Fruit fly (Drosophila melanogaster) whole organism, embryonic: ENCODE results near the gene NimC3.

Experiments used
- Atf3 ChIP-seq: fragments of 200-800 bp; sonication (Bioruptor generic); optimal IDR thresholded peaks from 3 replicates; lab custom pipeline; 2016; ENCODE audit warnings: missing biosample characterization, missing genetic modification characterization
- CG10431 ChIP-seq: fragments of 200-800 bp; sonication (Bioruptor generic); optimal IDR thresholded peaks from 3 replicates; lab custom pipeline; 2018; ENCODE audit warnings: missing biosample characterization, mild to moderate bottlenecking, missing genetic modification characterization
- CG12659 ChIP-seq: fragments of 200-800 bp; sonication (Bioruptor generic); optimal IDR thresholded peaks from 3 replicates; lab custom pipeline; 2017; ENCODE audit warnings: mild to moderate bottlenecking, missing biosample characterization, missing genetic modification reagents, missing genetic modification characterization
- CG13287 ChIP-seq: fragments of 200-800 bp; sonication (Bioruptor generic); IDR thresholded peaks from 2 replicates; pipeline ENCODE4 v1.3.6; 2022; ENCODE audit warnings: missing biosample characterization, missing genetic modification characterization; ENCODE audit not compliant: partially characterized antibody
- CG18619 ChIP-seq: fragments of 200-800 bp; sonication (Bioruptor generic); optimal IDR thresholded peaks from 3 replicates; lab custom pipeline; 2017; ENCODE audit warnings: missing biosample characterization, mild to moderate bottlenecking, missing genetic modification characterization
- CG2129 ChIP-seq: fragments of 200-800 bp; sonication (Bioruptor generic); IDR thresholded peaks from 2 replicates; pipeline ENCODE4 v1.3.6; 2022; ENCODE audit warnings: missing biosample characterization, missing genetic modification characterization; ENCODE audit not compliant: partially characterized antibody
- CG32767 ChIP-seq: fragments of 200-800 bp; sonication (Bioruptor generic); IDR thresholded peaks from 2 replicates; pipeline ENCODE4 v1.3.6; 2022; ENCODE audit warnings: missing biosample characterization, missing genetic modification characterization
- CG4360 ChIP-seq: fragments of 200-800 bp; sonication (Bioruptor generic); IDR thresholded peaks from 2 replicates; pipeline ENCODE4 v1.3.6; 2022; ENCODE audit warnings: missing biosample characterization, missing genetic modification characterization
- CG6689 ChIP-seq: fragments of 200-800 bp; sonication (Bioruptor generic); IDR thresholded peaks from 2 replicates; pipeline ENCODE4 v1.3.6; 2022; ENCODE audit warnings: missing biosample characterization, missing genetic modification characterization
- CG6765 ChIP-seq: fragments of 200-800 bp; sonication (Bioruptor generic); optimal IDR thresholded peaks from 3 replicates; lab custom pipeline; 2017; ENCODE audit warnings: missing biosample characterization, mild to moderate bottlenecking, missing genetic modification characterization
- Dfd ChIP-seq, 2 experiments: fragments of >200 bp; optimal IDR thresholded peaks; 2 replicates each; lab custom pipeline; 2017; ENCODE audit warnings: missing biosample characterization in 2 of 2, missing genetic modification characterization in 2 of 2
- Doc2 ChIP-seq: fragments of 200-800 bp; sonication (Bioruptor generic); IDR thresholded peaks from 2 replicates; pipeline ENCODE4 v1.3.6; 2022; ENCODE audit warnings: missing biosample characterization, missing genetic modification characterization
- Fer2 ChIP-seq: fragments of 200-800 bp; sonication (Bioruptor generic); optimal IDR thresholded peaks from 2 replicates; lab custom pipeline; 2018; ENCODE audit warnings: missing biosample characterization, mild to moderate bottlenecking, missing genetic modification characterization, moderate library complexity
- Fer3 ChIP-seq: fragments of 200-800 bp; sonication (Bioruptor generic); optimal IDR thresholded peaks from 2 replicates; lab custom pipeline; 2018; ENCODE audit warnings: missing biosample characterization, mild to moderate bottlenecking, missing genetic modification characterization, moderate library complexity
- H15 ChIP-seq: fragments of 200-800 bp; sonication (Bioruptor generic); IDR thresholded peaks from 3 replicates; pipeline ENCODE4 v1.3.6; 2022; ENCODE audit warnings: missing biosample characterization, missing genetic modification characterization
- HLHmδ ChIP-seq: fragments of 200-800 bp; sonication (Bioruptor generic); optimal IDR thresholded peaks from 2 replicates; lab custom pipeline; 2018; ENCODE audit warnings: missing biosample characterization, mild to moderate bottlenecking, missing genetic modification characterization, moderate library complexity
- Hey ChIP-seq: fragments of 200-800 bp; sonication (Bioruptor generic); optimal IDR thresholded peaks from 3 replicates; lab custom pipeline; 2018; ENCODE audit warnings: missing biosample characterization, mild to moderate bottlenecking, missing genetic modification characterization
- Hmx ChIP-seq: fragments of 200-800 bp; sonication (Bioruptor generic); optimal IDR thresholded peaks from 2 replicates; lab custom pipeline; 2016; ENCODE audit warnings: missing biosample characterization, missing genetic modification characterization
- Hr51 ChIP-seq, 2 experiments: fragments of 200-800 bp; sonication (Bioruptor generic); optimal IDR thresholded peaks; 2 replicates in 1 of 2; 3 replicates in 1 of 2; lab custom pipeline; 2016 to 2018; ENCODE audit warnings: missing biosample characterization in 2 of 2, missing genetic modification characterization in 2 of 2, mild to moderate bottlenecking in 1 of 2, moderate library complexity in 1 of 2
- Meics ChIP-seq: fragments of 200-800 bp; sonication (Bioruptor generic); optimal IDR thresholded peaks from 2 replicates; lab custom pipeline; 2017; ENCODE audit warnings: missing biosample characterization, mild to moderate bottlenecking, missing genetic modification characterization
- Neu2 ChIP-seq: fragments of 200-800 bp; sonication (Bioruptor generic); optimal IDR thresholded peaks from 3 replicates; lab custom pipeline; 2016; ENCODE audit warnings: missing biosample characterization, missing genetic modification characterization, borderline replicate concordance
- NfI ChIP-seq: fragments of 200-800 bp; sonication (Bioruptor generic); optimal IDR thresholded peaks from 3 replicates; lab custom pipeline; 2018; ENCODE audit warnings: missing biosample characterization, mild to moderate bottlenecking, missing genetic modification characterization, moderate library complexity
- Oaz ChIP-seq: fragments of 200-800 bp; sonication (Bioruptor generic); IDR thresholded peaks from 2 replicates; pipeline ENCODE4 v1.3.6; 2022; ENCODE audit warnings: missing biosample characterization, missing genetic modification characterization
- Pdp1 ChIP-seq, 2 experiments: fragments of 200-800 bp; sonication (Bioruptor generic); optimal IDR thresholded peaks; 3 replicates each; lab custom pipeline; 2016; ENCODE audit warnings: missing biosample characterization in 2 of 2, missing genetic modification characterization in 2 of 2, mild to moderate bottlenecking in 1 of 2, moderate library complexity in 1 of 2
- Sox102F ChIP-seq: fragments of 200-800 bp; sonication (Bioruptor generic); optimal IDR thresholded peaks from 2 replicates; lab custom pipeline; 2018; ENCODE audit warnings: missing biosample characterization, mild to moderate bottlenecking, missing genetic modification characterization, moderate library complexity
- cg ChIP-seq: fragments of 200-800 bp; sonication (Bioruptor generic); optimal IDR thresholded peaks from 3 replicates; lab custom pipeline; 2019; ENCODE audit warnings: missing biosample characterization, mild to moderate bottlenecking, missing genetic modification characterization, moderate library complexity
- chinmo ChIP-seq: fragments of 200-800 bp; sonication (Bioruptor generic); IDR thresholded peaks from 4 replicates; pipeline ENCODE4 v1.3.6; 2022; ENCODE audit warnings: missing biosample characterization, missing genetic modification characterization; ENCODE audit not compliant: partially characterized antibody
- ci ChIP-seq: fragments of 200-800 bp; sonication (Bioruptor generic); IDR thresholded peaks from 3 replicates; pipeline ENCODE4 v1.3.6; 2022; ENCODE audit warnings: missing biosample characterization, missing genetic modification characterization
- cwo ChIP-seq: fragments of 200-800 bp; sonication (Bioruptor generic); optimal IDR thresholded peaks from 3 replicates; lab custom pipeline; 2017; ENCODE audit warnings: missing biosample characterization, missing genetic modification characterization, mild to moderate bottlenecking, moderate library complexity, missing genetic modification reagents
- da ChIP-seq: fragments of 200-800 bp; sonication (Bioruptor generic); optimal IDR thresholded peaks from 2 replicates; lab custom pipeline; 2016; ENCODE audit warnings: missing biosample characterization, missing genetic modification characterization
- dati ChIP-seq: fragments of 200-800 bp; sonication (Bioruptor generic); IDR thresholded peaks from 2 replicates; pipeline ENCODE4 v1.3.6; 2022; ENCODE audit warnings: missing biosample characterization, missing genetic modification characterization
- grau ChIP-seq: fragments of 200-800 bp; optimal IDR thresholded peaks from 3 replicates; lab custom pipeline; 2019; ENCODE audit warnings: missing biosample characterization, mild to moderate bottlenecking, missing genetic modification characterization, moderate library complexity
- gsb ChIP-seq: fragments of 200-800 bp; sonication (Bioruptor generic); IDR thresholded peaks from 2 replicates; pipeline ENCODE4 v1.3.6; 2022; ENCODE audit warnings: missing biosample characterization, missing genetic modification characterization
- hbn ChIP-seq: fragments of 200-800 bp; sonication (Bioruptor generic); IDR thresholded peaks from 2 replicates; pipeline ENCODE4 v1.3.6; 2022; ENCODE audit warnings: missing biosample characterization, missing genetic modification characterization; ENCODE audit not compliant: partially characterized antibody
- hkb ChIP-seq, 2 experiments: fragments of 200-800 bp in 1 of 2; fragments of >200 bp in 1 of 2; sonication (Bioruptor generic) in 1 of 2; IDR thresholded peaks in 1 of 2; optimal IDR thresholded peaks in 1 of 2; 2 replicates each; pipeline versions ENCODE4 v1.3.6 to Lab custom; 2017 to 2022; ENCODE audit warnings: missing biosample characterization in 1 of 2, missing genetic modification characterization in 1 of 2
- kah ChIP-seq: fragments of 200-800 bp; sonication (Bioruptor generic); optimal IDR thresholded peaks from 2 replicates; lab custom pipeline; 2018; ENCODE audit warnings: missing biosample characterization, mild to moderate bottlenecking, missing genetic modification characterization
- luna ChIP-seq: fragments of 200-800 bp; sonication (Bioruptor generic); optimal IDR thresholded peaks from 2 replicates; lab custom pipeline; 2016; ENCODE audit warnings: missing biosample characterization, missing genetic modification characterization
- pb ChIP-seq: fragments of 200-800 bp; sonication (Bioruptor generic); optimal IDR thresholded peaks from 3 replicates; lab custom pipeline; 2016; ENCODE audit warnings: missing biosample characterization, missing genetic modification characterization
- pfk ChIP-seq: fragments of 200-800 bp; sonication (Bioruptor generic); optimal IDR thresholded peaks from 2 replicates; lab custom pipeline; 2018; ENCODE audit warnings: missing biosample characterization, mild to moderate bottlenecking, missing genetic modification characterization, moderate library complexity
- row ChIP-seq: fragments of 200-800 bp; sonication (Bioruptor generic); IDR thresholded peaks from 3 replicates; pipeline ENCODE4 v1.3.6; 2022; ENCODE audit warnings: missing biosample characterization, missing genetic modification characterization
- scrt ChIP-seq: fragments of 200-800 bp; sonication (Bioruptor generic); optimal IDR thresholded peaks from 2 replicates; lab custom pipeline; 2018; ENCODE audit warnings: missing biosample characterization, mild to moderate bottlenecking, missing genetic modification characterization, moderate library complexity
- sens ChIP-seq: fragments of 200-800 bp; sonication (Bioruptor generic); peaks from one replicate; lab custom pipeline; 2016; ENCODE audit warnings: missing biosample characterization, missing genetic modification characterization
- sna ChIP-seq: fragments of 200-800 bp; sonication (Bioruptor generic); IDR thresholded peaks from 2 replicates; pipeline ENCODE4 v1.3.6; 2022; ENCODE audit warnings: missing biosample characterization, missing genetic modification characterization; ENCODE audit not compliant: partially characterized antibody
- so ChIP-seq: fragments of 200-800 bp; sonication (Bioruptor generic); IDR thresholded peaks from 3 replicates; pipeline ENCODE4 v1.3.6; 2022; ENCODE audit warnings: missing biosample characterization, missing genetic modification characterization
- sob ChIP-seq: fragments of 200-800 bp; sonication (Bioruptor generic); IDR thresholded peaks from 2 replicates; pipeline ENCODE4 v1.3.6; 2022; ENCODE audit warnings: missing biosample characterization, missing genetic modification characterization
- tll ChIP-seq, 2 experiments: fragments of 200-800 bp in 1 of 2; fragments of >200 bp in 1 of 2; sonication (Bioruptor generic) in 1 of 2; optimal IDR thresholded peaks; 2 replicates each; lab custom pipeline; 2017 to 2019; ENCODE audit warnings: missing biosample characterization in 2 of 2, missing genetic modification characterization in 2 of 2, mild to moderate bottlenecking in 1 of 2, moderate library complexity in 1 of 2
- ttk ChIP-seq: fragments of 200-800 bp; sonication (Bioruptor generic); IDR thresholded peaks from 2 replicates; pipeline ENCODE4 v2.1.2; 2022; ENCODE audit warnings: missing biosample characterization, missing genetic modification characterization
- twi ChIP-seq: fragments of 200-800 bp; optimal IDR thresholded peaks from 2 replicates; lab custom pipeline; 2019; ENCODE audit warnings: missing biosample characterization, mild to moderate bottlenecking, missing genetic modification characterization, moderate library complexity
- zen2 ChIP-seq: fragments of 200-800 bp; sonication (Bioruptor generic); IDR thresholded peaks from 3 replicates; pipeline ENCODE4 v1.3.6; 2022; ENCODE audit warnings: missing biosample characterization, missing genetic modification characterization; ENCODE audit not compliant: partially characterized antibody

The NimC3 gene

dm6 chr2L:14021646-14022129, 1.7 kb upstream of the NimC3 start (continued):
- no peak for TF ChIP-seq cwo
- no peak; the same call in 2 of the 3 replicates for TF ChIP-seq so (GFP tag; lab: Robert Waterston, UW)
- no peak for TF ChIP-seq Doc2
- no peak for TF ChIP-seq Hmx (GFP tag; lab: Kevin White, UChicago)
- TF ChIP-seq HLHmδ (GFP tag; lab: Kevin White, UChicago), result peak; percentile 94
- no peak for TF ChIP-seq gsb
- TF ChIP-seq chinmo (GFP tag; lab: Robert Waterston, UW), result peak; percentile 100
- no peak for TF ChIP-seq CG6765 (GFP tag; lab: Kevin White, UChicago)
- no peak for TF ChIP-seq CG12659 (GFP tag; lab: Kevin White, UChicago)
- no peak for TF ChIP-seq NfI (GFP tag; lab: Kevin White, UChicago)
- TF ChIP-seq tll (GFP tag; optimal IDR thresholded peaks at IDR 0.05; lab: Kevin White, UChicago), result no peak
- peak in 1 of 2 experiments; percentile 66 for TF ChIP-seq Dfd (GFP tag; optimal IDR thresholded peaks at IDR 0.05; lab: Kevin White, UChicago)
- TF ChIP-seq da (GFP tag; lab: Kevin White, UChicago), result no peak
- TF ChIP-seq hkb (optimal IDR thresholded peaks at IDR 0.05; lab: Kevin White, UChicago), result no peak
- no peak for TF ChIP-seq hkb (GFP tag; IDR thresholded peaks at IDR 0.05; lab: Robert Waterston, UW)
- TF ChIP-seq pb (GFP tag; lab: Kevin White, UChicago), result peak; percentile 43
- peak; percentile 52 for TF ChIP-seq sens
- TF ChIP-seq dati (GFP tag; lab: Robert Waterston, UW), result no peak
- no peak for TF ChIP-seq Sox102F (GFP tag; lab: Kevin White, UChicago)
- TF ChIP-seq grau (tag; lab: Kevin White, UChicago), result no peak
- TF ChIP-seq CG13287, result peak; percentile 64
- no peak for TF ChIP-seq Oaz
- TF ChIP-seq CG10431 (GFP tag; lab: Kevin White, UChicago), result no peak
- no peak for TF ChIP-seq H15
- peak in 1 of 2 experiments; percentile 67 for TF ChIP-seq Pdp1 (GFP tag; optimal IDR thresholded peaks at IDR 0.05; lab: Kevin White, UChicago)
- no peak for TF ChIP-seq scrt
- TF ChIP-seq CG6689 (GFP tag; lab: Robert Waterston, UW), result no peak
- TF ChIP-seq CG4360 (GFP tag; lab: Robert Waterston, UW), result peak; percentile 95
- no peak for TF ChIP-seq Fer3
- no peak for TF ChIP-seq pfk
- peak; percentile 68 for TF ChIP-seq sna (GFP tag; lab: Robert Waterston, UW)
- peak; percentile 75 for TF ChIP-seq Hey
- TF ChIP-seq sob (GFP tag; lab: Robert Waterston, UW), result no peak
- 0 out of 2 replicates have a peak, but pooled peaks have one; percentile 14 for TF ChIP-seq CG2129 (GFP tag; lab: Robert Waterston, UW)
- TF ChIP-seq row, result no peak
- no peak for TF ChIP-seq CG18619 (GFP tag; lab: Kevin White, UChicago)
- no peak for TF ChIP-seq luna (GFP tag; lab: Kevin White, UChicago)
- TF ChIP-seq twi, result no peak
- TF ChIP-seq ttk, result 0 out of 2 replicates have a peak, but pooled peaks have one; percentile 4
- TF ChIP-seq Atf3 (GFP tag; lab: Kevin White, UChicago), result no peak
- 0 out of 3 replicates have a peak, but pooled peaks have one; percentile 46 for TF ChIP-seq zen2 (GFP tag; lab: Robert Waterston, UW)
- peak; percentile 50; the same call in 2 of the 3 replicates for TF ChIP-seq ci (GFP tag; lab: Robert Waterston, UW)
- no peak for TF ChIP-seq Meics
- no peak for TF ChIP-seq Hr51 (GFP tag; optimal IDR thresholded peaks at IDR 0.05; lab: Kevin White, UChicago)
- peak; percentile 36 for TF ChIP-seq CG32767 (GFP tag; lab: Robert Waterston, UW)
- TF ChIP-seq Fer2 (tag; lab: Kevin White, UChicago), result no peak
- TF ChIP-seq cg (GFP tag; lab: Kevin White, UChicago), result peak; percentile 91
- TF ChIP-seq hbn (GFP tag; lab: Robert Waterston, UW), result peak; percentile 27; the same call in 1 of the 2 replicates
- no peak for TF ChIP-seq Neu2
- no peak for TF ChIP-seq kah (GFP tag; lab: Kevin White, UChicago)
